Fruit fly (Drosophila melanogaster) whole organism, embryonic: ENCODE measurements around the gene ZnT86D.

Source experiments
- ATbp ChIP-seq: fragments of 200-800 bp; sonication (Bioruptor generic); optimal IDR thresholded peaks from 2 replicates; lab custom pipeline; 2017; ENCODE audit warnings: missing biosample characterization, mild to moderate bottlenecking, missing genetic modification characterization, missing genetic modification reagents
- Asciz ChIP-seq: fragments of 200-800 bp; sonication (Bioruptor generic); optimal IDR thresholded peaks from 2 replicates; lab custom pipeline; 2017; ENCODE audit warnings: missing biosample characterization, mild to moderate bottlenecking, missing genetic modification characterization, missing genetic modification reagents
- CG1024 ChIP-seq: fragments of 200-800 bp; sonication (Bioruptor generic); IDR thresholded peaks from 2 replicates; pipeline ENCODE4 v1.3.6; 2022; ENCODE audit warnings: missing biosample characterization, missing genetic modification characterization
- CG10366 ChIP-seq: fragments of 200-800 bp; sonication (Bioruptor generic); IDR thresholded peaks from 2 replicates; pipeline ENCODE4 v1.3.6; 2022; ENCODE audit warnings: missing biosample characterization, missing genetic modification characterization
- CG11247 ChIP-seq: fragments of 200-800 bp; sonication (Bioruptor generic); IDR thresholded peaks from 2 replicates; pipeline ENCODE4 v1.3.6; 2022; ENCODE audit warnings: missing biosample characterization, missing genetic modification characterization
- CG12219 ChIP-seq: fragments of 200-800 bp; sonication (Bioruptor generic); optimal IDR thresholded peaks from 3 replicates; lab custom pipeline; 2018; ENCODE audit warnings: missing biosample characterization, mild to moderate bottlenecking, missing genetic modification characterization
- CG12744 ChIP-seq: fragments of 200-800 bp; sonication (Bioruptor generic); optimal IDR thresholded peaks from 2 replicates; lab custom pipeline; 2016; ENCODE audit warnings: missing biosample characterization, missing genetic modification characterization
- CG13287 ChIP-seq: fragments of 200-800 bp; sonication (Bioruptor generic); IDR thresholded peaks from 2 replicates; pipeline ENCODE4 v1.3.6; 2022; ENCODE audit warnings: missing biosample characterization, missing genetic modification characterization; ENCODE audit not compliant: partially characterized antibody
- CG13894 ChIP-seq: fragments of 200-800 bp; sonication (Bioruptor generic); optimal IDR thresholded peaks from 3 replicates; lab custom pipeline; 2018; ENCODE audit warnings: missing biosample characterization, mild to moderate bottlenecking, missing genetic modification characterization, moderate library complexity
- CG14710 ChIP-seq: fragments of 200-800 bp; sonication (Bioruptor generic); optimal IDR thresholded peaks from 3 replicates; lab custom pipeline; 2019; ENCODE audit warnings: missing biosample characterization, mild to moderate bottlenecking, missing genetic modification characterization, moderate library complexity
- CG15269 ChIP-seq: fragments of 200-800 bp; sonication (Bioruptor generic); optimal IDR thresholded peaks from 2 replicates; lab custom pipeline; 2018; ENCODE audit warnings: missing biosample characterization, mild to moderate bottlenecking, missing genetic modification characterization, moderate library complexity
- CG16779 ChIP-seq: fragments of 200-800 bp; sonication (Bioruptor generic); IDR thresholded peaks from 2 replicates; pipeline ENCODE4 v1.3.6; 2022; ENCODE audit warnings: missing biosample characterization, missing genetic modification characterization
- CG16863 ChIP-seq: fragments of 200-800 bp; sonication (Bioruptor generic); optimal IDR thresholded peaks from 3 replicates; lab custom pipeline; 2016; ENCODE audit warnings: missing biosample characterization, missing genetic modification characterization
- CG2678 ChIP-seq: fragments of 200-800 bp; sonication (Bioruptor generic); optimal IDR thresholded peaks from 3 replicates; lab custom pipeline; 2019; ENCODE audit warnings: missing biosample characterization, mild to moderate bottlenecking, missing genetic modification characterization, moderate library complexity
- CG31441 ChIP-seq: fragments of 200-800 bp; sonication (Bioruptor generic); IDR thresholded peaks from 2 replicates; pipeline ENCODE4 v1.3.6; 2022; ENCODE audit warnings: missing biosample characterization, missing genetic modification characterization
- CG34422 ChIP-seq: fragments of 200-800 bp; sonication (Bioruptor generic); IDR thresholded peaks from 3 replicates; pipeline ENCODE4 v1.3.6; 2022; ENCODE audit warnings: missing biosample characterization, missing genetic modification characterization
- CG6813 ChIP-seq: fragments of 200-800 bp; sonication (Bioruptor generic); optimal IDR thresholded peaks from 2 replicates; lab custom pipeline; 2017; ENCODE audit warnings: missing biosample characterization, missing genetic modification characterization, mild to moderate bottlenecking, moderate library complexity, missing genetic modification reagents
- CG7745 ChIP-seq: fragments of 200-800 bp; sonication (Bioruptor generic); optimal IDR thresholded peaks from 2 replicates; lab custom pipeline; 2018; ENCODE audit warnings: missing biosample characterization, mild to moderate bottlenecking, missing genetic modification characterization, moderate library complexity
- CoRest ChIP-seq: fragments of 200-800 bp; sonication (Bioruptor generic); optimal IDR thresholded peaks from 3 replicates; lab custom pipeline; 2018; ENCODE audit warnings: missing biosample characterization, mild to moderate bottlenecking, missing genetic modification characterization, moderate library complexity
- Dek ChIP-seq: fragments of 200-800 bp; sonication (Bioruptor generic); optimal IDR thresholded peaks from 3 replicates; lab custom pipeline; 2019; ENCODE audit warnings: missing biosample characterization, mild to moderate bottlenecking, missing genetic modification characterization, moderate library complexity
- Drgx ChIP-seq: fragments of 200-800 bp; sonication (Bioruptor generic); IDR thresholded peaks from 2 replicates; pipeline ENCODE4 v1.3.6; 2022; ENCODE audit warnings: missing biosample characterization, missing genetic modification characterization
- H15 ChIP-seq: fragments of 200-800 bp; sonication (Bioruptor generic); IDR thresholded peaks from 3 replicates; pipeline ENCODE4 v1.3.6; 2022; ENCODE audit warnings: missing biosample characterization, missing genetic modification characterization
- Kr ChIP-seq: fragments of 200-800 bp; sonication (Bioruptor generic); optimal IDR thresholded peaks from 2 replicates; lab custom pipeline; 2017; ENCODE audit warnings: missing biosample characterization, mild to moderate bottlenecking, missing genetic modification characterization
- Mrtf ChIP-seq: fragments of 200-800 bp; sonication (Bioruptor generic); IDR thresholded peaks from 3 replicates; pipeline ENCODE4 v1.3.6; 2022; ENCODE audit warnings: missing biosample characterization, missing genetic modification characterization
- Opbp ChIP-seq: fragments of 200-800 bp; sonication (Bioruptor generic); IDR thresholded peaks from 3 replicates; pipeline ENCODE4 v1.3.6; 2022; ENCODE audit warnings: missing biosample characterization, missing genetic modification characterization; ENCODE audit not compliant: partially characterized antibody
- Optix ChIP-seq: fragments of 200-800 bp; sonication (Bioruptor generic); IDR thresholded peaks from 3 replicates; pipeline ENCODE4 v1.3.6; 2022; ENCODE audit warnings: missing biosample characterization, missing genetic modification characterization
- Sox100B ChIP-seq: fragments of 200-800 bp; sonication (Bioruptor generic); optimal IDR thresholded peaks from 3 replicates; lab custom pipeline; 2018; ENCODE audit warnings: missing biosample characterization, mild to moderate bottlenecking, missing genetic modification characterization
- Stat92E ChIP-seq, 3 experiments: fragments of >200 bp in 2 of 3; fragments of 200-800 bp in 1 of 3; sonication (Bioruptor generic) in 1 of 3; optimal IDR thresholded peaks; 2 replicates each; lab custom pipeline; 2017 to 2019; ENCODE audit warnings: missing biosample characterization in 3 of 3, missing genetic modification characterization in 3 of 3, mild to moderate bottlenecking in 1 of 3, moderate library complexity in 1 of 3
- Trl ChIP-seq, 3 experiments: fragments of >200 bp in 2 of 3; fragments of 200-800 bp in 1 of 3; sonication (Bioruptor generic) in 1 of 3; optimal IDR thresholded peaks; 2 replicates in 1 of 3; 3 replicates in 2 of 3; lab custom pipeline; 2016 to 2017; ENCODE audit warnings: missing biosample characterization in 1 of 3, missing genetic modification characterization in 1 of 3
- abd-A ChIP-seq: fragments of 200-800 bp; sonication (Bioruptor generic); optimal IDR thresholded peaks from 3 replicates; lab custom pipeline; 2019; ENCODE audit warnings: missing biosample characterization, mild to moderate bottlenecking, missing genetic modification characterization, moderate library complexity
- ato ChIP-seq: fragments of 200-800 bp; sonication (Bioruptor generic); IDR thresholded peaks from 2 replicates; pipeline ENCODE4 v1.3.6; 2022; ENCODE audit warnings: missing biosample characterization, missing genetic modification characterization; ENCODE audit not compliant: partially characterized antibody
- bab2 ChIP-seq: fragments of 200-800 bp; sonication (Bioruptor generic); optimal IDR thresholded peaks from 2 replicates; lab custom pipeline; 2016; ENCODE audit warnings: missing biosample characterization, missing genetic modification characterization
- crol ChIP-seq: fragments of 200-800 bp; sonication (Bioruptor generic); IDR thresholded peaks from 2 replicates; pipeline ENCODE4 v1.3.6; 2022; ENCODE audit warnings: missing biosample characterization, missing genetic modification characterization
- cwo ChIP-seq: fragments of 200-800 bp; sonication (Bioruptor generic); optimal IDR thresholded peaks from 3 replicates; lab custom pipeline; 2017; ENCODE audit warnings: missing biosample characterization, missing genetic modification characterization, mild to moderate bottlenecking, moderate library complexity, missing genetic modification reagents
- disco-r ChIP-seq: fragments of 200-800 bp; sonication (Bioruptor generic); optimal IDR thresholded peaks from 2 replicates; lab custom pipeline; 2016; ENCODE audit warnings: missing biosample characterization, missing genetic modification characterization
- dmrt99B ChIP-seq: fragments of 200-800 bp; sonication (Bioruptor generic); optimal IDR thresholded peaks from 2 replicates; lab custom pipeline; 2018; ENCODE audit warnings: missing biosample characterization, mild to moderate bottlenecking, missing genetic modification characterization, moderate library complexity
- fd102C ChIP-seq: fragments of 200-800 bp; sonication (Bioruptor generic); optimal IDR thresholded peaks from 2 replicates; lab custom pipeline; 2018; ENCODE audit warnings: missing biosample characterization, mild to moderate bottlenecking, missing genetic modification characterization, moderate library complexity
- fd64A ChIP-seq: fragments of 200-800 bp; sonication (Bioruptor generic); optimal IDR thresholded peaks from 3 replicates; lab custom pipeline; 2018; ENCODE audit warnings: missing biosample characterization, mild to moderate bottlenecking, missing genetic modification characterization
- h ChIP-seq: fragments of >200 bp; optimal IDR thresholded peaks from 2 replicates; lab custom pipeline; 2017
- ham ChIP-seq: fragments of 200-800 bp; sonication (Bioruptor generic); IDR thresholded peaks from 2 replicates; pipeline ENCODE4 v1.3.6; 2022; ENCODE audit warnings: missing biosample characterization, missing genetic modification characterization
- hb ChIP-seq: fragments of 200-800 bp; sonication (Bioruptor generic); IDR thresholded peaks from 3 replicates; pipeline ENCODE4 v1.3.6; 2022; ENCODE audit warnings: missing biosample characterization, missing genetic modification characterization; ENCODE audit not compliant: partially characterized antibody
- jing ChIP-seq: fragments of 200-800 bp; sonication (Bioruptor generic); optimal IDR thresholded peaks from 2 replicates; lab custom pipeline; 2018; ENCODE audit warnings: missing biosample characterization, mild to moderate bottlenecking, missing genetic modification characterization
- lbe ChIP-seq: fragments of 200-800 bp; sonication (Bioruptor generic); optimal IDR thresholded peaks from 2 replicates; lab custom pipeline; 2016; ENCODE audit warnings: missing biosample characterization, mild to moderate bottlenecking, missing genetic modification characterization
- schlank ChIP-seq: fragments of 200-800 bp; sonication (Bioruptor generic); optimal IDR thresholded peaks from 2 replicates; lab custom pipeline; 2018; ENCODE audit warnings: missing biosample characterization, mild to moderate bottlenecking, missing genetic modification characterization
- sim ChIP-seq: fragments of 200-800 bp; sonication (Bioruptor generic); IDR thresholded peaks from 2 replicates; pipeline ENCODE4 v1.3.6; 2022; ENCODE audit warnings: missing biosample characterization, missing genetic modification characterization
- sob ChIP-seq: fragments of 200-800 bp; sonication (Bioruptor generic); IDR thresholded peaks from 2 replicates; pipeline ENCODE4 v1.3.6; 2022; ENCODE audit warnings: missing biosample characterization, missing genetic modification characterization
- tap ChIP-seq: fragments of 200-800 bp; optimal IDR thresholded peaks from 3 replicates; lab custom pipeline; 2019; ENCODE audit warnings: missing biosample characterization, mild to moderate bottlenecking, missing genetic modification characterization, moderate library complexity
- vvl ChIP-seq: fragments of 200-800 bp; sonication (Bioruptor generic); IDR thresholded peaks from 2 replicates; pipeline ENCODE4 v1.3.6; 2022; ENCODE audit warnings: missing biosample characterization, missing genetic modification characterization
- zen2 ChIP-seq: fragments of 200-800 bp; sonication (Bioruptor generic); IDR thresholded peaks from 3 replicates; pipeline ENCODE4 v1.3.6; 2022; ENCODE audit warnings: missing biosample characterization, missing genetic modification characterization; ENCODE audit not compliant: partially characterized antibody

The ZnT86D gene

DNA sequence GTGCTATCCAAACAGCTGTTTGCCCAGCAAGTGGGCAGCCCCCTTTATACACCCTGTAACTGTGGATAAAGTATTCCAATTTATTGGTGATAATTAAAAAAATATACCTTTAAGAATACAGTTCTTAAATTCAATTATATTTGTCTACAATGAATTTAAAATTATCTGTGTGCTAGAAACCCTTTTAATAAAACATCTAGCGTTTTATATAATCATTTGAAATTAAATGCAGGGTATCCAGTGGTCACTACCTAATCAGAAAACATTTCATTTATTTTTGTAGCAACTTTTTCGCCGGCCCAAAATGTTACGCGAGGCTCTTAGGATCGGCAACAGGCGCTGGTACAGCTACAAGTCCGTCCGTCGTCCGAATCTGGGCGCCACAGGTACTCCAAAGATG, 12.2 kb upstream of the ZnT86D start, which contains the start of gene CG17726 (continued):
- no peak for TF ChIP-seq hb (GFP tag; lab: Robert Waterston, UW)
- peak; percentile 3 for TF ChIP-seq fd64A
- TF ChIP-seq H15 (GFP tag; lab: Robert Waterston, UW): peak; percentile 97
- peak; percentile 97 for TF ChIP-seq Dek (tag; lab: Kevin White, UChicago)
- TF ChIP-seq Mrtf (GFP tag; lab: Robert Waterston, UW): peak; percentile 96
- TF ChIP-seq CG15269 (tag; lab: Kevin White, UChicago): peak; percentile 98
- TF ChIP-seq disco-r (GFP tag; lab: Kevin White, UChicago): peak; percentile 85
- peak; percentile 98 for TF ChIP-seq CG2678 (tag; lab: Kevin White, UChicago)
- TF ChIP-seq schlank (tag; lab: Kevin White, UChicago): peak; percentile 88
- TF ChIP-seq Trl (optimal IDR thresholded peaks at IDR 0.05; lab: Kevin White, UChicago): no peak
- peak; percentile 88 for TF ChIP-seq Trl (GFP tag; optimal IDR thresholded peaks at IDR 0.05; lab: Kevin White, UChicago)
- TF ChIP-seq fd102C (GFP tag; lab: Kevin White, UChicago): peak; percentile 91
- peak; percentile 95 for TF ChIP-seq CG1024 (GFP tag; lab: Robert Waterston, UW)
- no peak for TF ChIP-seq Asciz (GFP tag; lab: Kevin White, UChicago)
- peak; percentile 94 for TF ChIP-seq CG13894 (tag; lab: Kevin White, UChicago)
- TF ChIP-seq Sox100B (GFP tag; lab: Kevin White, UChicago): no peak
- peak; percentile 93 for TF ChIP-seq bab2 (GFP tag; lab: Kevin White, UChicago)
- TF ChIP-seq CG14710 (tag; lab: Kevin White, UChicago): peak; percentile 97
- peak; percentile 89 for TF ChIP-seq cwo (GFP tag; lab: Kevin White, UChicago)
- peak; percentile 58; the same call in 1 of the 3 replicates for TF ChIP-seq Optix (GFP tag; lab: Robert Waterston, UW)
- peak; percentile 93 for TF ChIP-seq CG6813 (GFP tag; lab: Kevin White, UChicago)
- no peak for TF ChIP-seq zen2 (GFP tag; lab: Robert Waterston, UW)
- peak; percentile 98 for TF ChIP-seq tap (tag; lab: Kevin White, UChicago)
- no peak for TF ChIP-seq ato (GFP tag; lab: Robert Waterston, UW)
- peak; percentile 96 for TF ChIP-seq CG11247
- peak; percentile 88; the same call in 1 of the 2 replicates for TF ChIP-seq ham (GFP tag; lab: Robert Waterston, UW)
- peak; percentile 98 for TF ChIP-seq Drgx (GFP tag; lab: Robert Waterston, UW)
- TF ChIP-seq CG34422 (GFP tag; lab: Robert Waterston, UW): peak; percentile 98
- peak; percentile 97 for TF ChIP-seq dmrt99B (tag; lab: Kevin White, UChicago)
- TF ChIP-seq abd-A (tag; lab: Kevin White, UChicago): no peak
- peak; percentile 98 for TF ChIP-seq CG31441
- TF ChIP-seq Opbp (GFP tag; lab: Robert Waterston, UW): no peak
- peak; percentile 99 for TF ChIP-seq CoRest (tag; lab: Kevin White, UChicago)
- TF ChIP-seq Stat92E (GFP tag; optimal IDR thresholded peaks at IDR 0.05; lab: Kevin White, UChicago): peak in 1 of 3 experiments; percentile 94
- TF ChIP-seq CG13287 (GFP tag; lab: Robert Waterston, UW): peak; percentile 56; the same call in 1 of the 2 replicates
- peak; percentile 98 for TF ChIP-seq CG10366 (GFP tag; lab: Robert Waterston, UW)
- TF ChIP-seq vvl (GFP tag; lab: Robert Waterston, UW): peak; percentile 99
- peak; percentile 74 for TF ChIP-seq crol (GFP tag; lab: Robert Waterston, UW)
- peak; percentile 92 for TF ChIP-seq jing (GFP tag; lab: Kevin White, UChicago)
- TF ChIP-seq h (lab: Kevin White, UChicago): no peak
- TF ChIP-seq CG12219 (GFP tag; lab: Kevin White, UChicago): peak; percentile 95
- TF ChIP-seq lbe (GFP tag; lab: Kevin White, UChicago): peak; percentile 83
- TF ChIP-seq sim (GFP tag; lab: Robert Waterston, UW): peak; percentile 97
- peak; percentile 92 for TF ChIP-seq CG12744
- TF ChIP-seq CG7745 (tag; lab: Kevin White, UChicago): peak; percentile 92
- peak; percentile 90 for TF ChIP-seq CG16863 (GFP tag; lab: Kevin White, UChicago)
- TF ChIP-seq CG16779 (GFP tag; lab: Robert Waterston, UW): peak; percentile 90
- peak; percentile 95 for TF ChIP-seq ATbp
- peak; percentile 97 for TF ChIP-seq sob (GFP tag; lab: Robert Waterston, UW)
- no peak for TF ChIP-seq Kr
